Fruit fly (Drosophila melanogaster) whole organism, embryonic: ENCODE results near the gene CG32413.
A peak's percentile ranks its signal among the peaks of the same experiment; 100 is the strongest.

Experiments
- Ada2b ChIP-seq: fragments of 200-800 bp; sonication (Bioruptor generic); IDR thresholded peaks from 2 replicates; pipeline ENCODE4 v1.3.6; 2022; ENCODE audit warnings: missing biosample characterization, missing genetic modification characterization
- B-H2 ChIP-seq: fragments of 200-800 bp; sonication (Bioruptor generic); optimal IDR thresholded peaks from 2 replicates; lab custom pipeline; 2018; ENCODE audit warnings: missing biosample characterization, mild to moderate bottlenecking, missing genetic modification characterization
- BEAF-32 ChIP-seq: fragments of 200-800 bp; sonication (Bioruptor generic); optimal IDR thresholded peaks from 3 replicates; lab custom pipeline; 2017; ENCODE audit warnings: missing biosample characterization, missing genetic modification characterization, mild to moderate bottlenecking, moderate library complexity, missing genetic modification reagents
- C15 ChIP-seq: fragments of 200-800 bp; sonication (Bioruptor generic); IDR thresholded peaks from 3 replicates; pipeline ENCODE4 v1.3.6; 2022; ENCODE audit warnings: missing biosample characterization, missing genetic modification characterization
- CG10959 ChIP-seq: fragments of 200-800 bp; sonication (Bioruptor generic); IDR thresholded peaks from 2 replicates; pipeline ENCODE4 v1.3.6; 2022; ENCODE audit warnings: missing biosample characterization, missing genetic modification characterization
- CG15514 ChIP-seq: fragments of 200-800 bp; sonication (Bioruptor generic); optimal IDR thresholded peaks from 3 replicates; lab custom pipeline; 2017; ENCODE audit warnings: missing biosample characterization, missing genetic modification characterization, mild to moderate bottlenecking, moderate library complexity, missing genetic modification reagents
- CG18599 ChIP-seq: fragments of 200-800 bp; sonication (Bioruptor generic); optimal IDR thresholded peaks from 3 replicates; lab custom pipeline; 2017; ENCODE audit warnings: missing biosample characterization, missing genetic modification characterization, mild to moderate bottlenecking, moderate library complexity, missing genetic modification reagents
- CG2875 ChIP-seq: fragments of 200-800 bp; sonication (Bioruptor generic); optimal IDR thresholded peaks from 2 replicates; lab custom pipeline; 2017; ENCODE audit warnings: missing biosample characterization, mild to moderate bottlenecking, missing genetic modification characterization, missing genetic modification reagents
- CG3726 ChIP-seq: fragments of 200-800 bp; sonication (Bioruptor generic); IDR thresholded peaks from 3 replicates; pipeline ENCODE4, ENCODE4 v1.3.6; 2022; ENCODE audit warnings: missing biosample characterization, missing genetic modification characterization
- CG43689 ChIP-seq: fragments of 200-800 bp; sonication (Bioruptor generic); IDR thresholded peaks from 2 replicates; pipeline ENCODE4 v1.3.6; 2022; ENCODE audit warnings: missing biosample characterization, missing genetic modification characterization
- CG5180 ChIP-seq: fragments of 200-800 bp; sonication (Bioruptor generic); optimal IDR thresholded peaks from 3 replicates; lab custom pipeline; 2017; ENCODE audit warnings: missing biosample characterization, missing genetic modification characterization, mild to moderate bottlenecking, moderate library complexity, missing genetic modification reagents
- CG6854 ChIP-seq: fragments of 200-800 bp; sonication (Bioruptor generic); optimal IDR thresholded peaks from 3 replicates; lab custom pipeline; 2017; ENCODE audit warnings: missing biosample characterization, mild to moderate bottlenecking, missing genetic modification characterization
- CG7271 ChIP-seq: fragments of 200-800 bp; sonication (Bioruptor generic); optimal IDR thresholded peaks from 2 replicates; lab custom pipeline; 2018; ENCODE audit warnings: missing biosample characterization, mild to moderate bottlenecking, missing genetic modification characterization, moderate library complexity
- D19A ChIP-seq: fragments of 200-800 bp; optimal IDR thresholded peaks from 3 replicates; lab custom pipeline; 2019; ENCODE audit warnings: missing biosample characterization, mild to moderate bottlenecking, missing genetic modification characterization, moderate library complexity
- Dip2 ChIP-seq: fragments of 200-800 bp; sonication (Bioruptor generic); IDR thresholded peaks from 2 replicates; pipeline ENCODE4 v1.3.6; 2022; ENCODE audit warnings: missing biosample characterization, missing genetic modification characterization
- Dll ChIP-seq: fragments of 200-800 bp; sonication (Bioruptor generic); IDR thresholded peaks from 4 replicates; pipeline ENCODE4 v1.3.6; 2022; ENCODE audit warnings: missing biosample characterization, missing genetic modification characterization; ENCODE audit not compliant: partially characterized antibody
- E2f2 ChIP-seq: fragments of 200-800 bp; sonication (Bioruptor generic); IDR thresholded peaks from 2 replicates; pipeline ENCODE4 v1.3.6; 2022; ENCODE audit warnings: missing biosample characterization, missing genetic modification characterization
- Ets65A ChIP-seq: fragments of 200-800 bp; sonication (Bioruptor generic); peaks from one replicate; lab custom pipeline; 2016; ENCODE audit warnings: missing biosample characterization, missing genetic modification characterization
- H2.0 ChIP-seq: fragments of 200-800 bp; sonication (Bioruptor generic); IDR thresholded peaks from 2 replicates; pipeline ENCODE4 v1.3.6; 2022; ENCODE audit warnings: missing biosample characterization, missing genetic modification characterization
- Hand ChIP-seq: fragments of 200-800 bp; sonication (Bioruptor generic); optimal IDR thresholded peaks from 2 replicates; lab custom pipeline; 2017; ENCODE audit warnings: mild to moderate bottlenecking, missing biosample characterization, missing genetic modification reagents, missing genetic modification characterization
- MTF-1 ChIP-seq: fragments of 200-800 bp; sonication (Bioruptor generic); optimal IDR thresholded peaks from 2 replicates; lab custom pipeline; 2018; ENCODE audit warnings: missing biosample characterization, mild to moderate bottlenecking, missing genetic modification characterization, borderline replicate concordance
- Mad ChIP-seq: fragments of 200-800 bp; sonication (Bioruptor generic); optimal IDR thresholded peaks from 2 replicates; lab custom pipeline; 2016; ENCODE audit warnings: missing biosample characterization, missing genetic modification characterization
- Nf-YB ChIP-seq: fragments of 200-800 bp; sonication (Bioruptor generic); optimal IDR thresholded peaks from 3 replicates; lab custom pipeline; 2019; ENCODE audit warnings: missing biosample characterization, mild to moderate bottlenecking, missing genetic modification characterization, moderate library complexity
- Sry-β ChIP-seq: fragments of 200-800 bp; sonication (Bioruptor generic); optimal IDR thresholded peaks from 2 replicates; lab custom pipeline; 2018; ENCODE audit warnings: missing biosample characterization, mild to moderate bottlenecking, missing genetic modification characterization, moderate library complexity
- Ssrp ChIP-seq: fragments of 200-800 bp; sonication (Bioruptor generic); optimal IDR thresholded peaks from 2 replicates; lab custom pipeline; 2018; ENCODE audit warnings: missing biosample characterization, mild to moderate bottlenecking, missing genetic modification characterization, moderate library complexity
- Stat92E ChIP-seq, 3 experiments: fragments of >200 bp in 2 of 3; fragments of 200-800 bp in 1 of 3; sonication (Bioruptor generic) in 1 of 3; optimal IDR thresholded peaks; 2 replicates each; lab custom pipeline; 2017 to 2019; ENCODE audit warnings: missing biosample characterization in 3 of 3, missing genetic modification characterization in 3 of 3, mild to moderate bottlenecking in 1 of 3, moderate library complexity in 1 of 3
- Vsx1 ChIP-seq: fragments of 200-800 bp; sonication (Bioruptor generic); optimal IDR thresholded peaks from 2 replicates; lab custom pipeline; 2017; ENCODE audit warnings: missing biosample characterization, mild to moderate bottlenecking, missing genetic modification characterization, missing genetic modification reagents
- Xrp1 ChIP-seq: fragments of 200-800 bp; sonication (Bioruptor generic); IDR thresholded peaks from 2 replicates; pipeline ENCODE4 v1.3.6; 2022; ENCODE audit warnings: missing biosample characterization, missing genetic modification characterization
- bcd ChIP-seq: fragments of 200-800 bp; sonication (Bioruptor generic); optimal IDR thresholded peaks from 2 replicates; lab custom pipeline; 2017; ENCODE audit warnings: missing biosample characterization, mild to moderate bottlenecking, missing genetic modification characterization
- cg ChIP-seq: fragments of 200-800 bp; sonication (Bioruptor generic); optimal IDR thresholded peaks from 3 replicates; lab custom pipeline; 2019; ENCODE audit warnings: missing biosample characterization, mild to moderate bottlenecking, missing genetic modification characterization, moderate library complexity
- corto ChIP-seq: fragments of 200-800 bp; sonication (Bioruptor generic); optimal IDR thresholded peaks from 2 replicates; lab custom pipeline; 2016; ENCODE audit warnings: missing biosample characterization, mild to moderate bottlenecking, missing genetic modification characterization, moderate library complexity
- croc ChIP-seq: fragments of 200-800 bp; sonication (Bioruptor generic); conservative IDR thresholded peaks from 3 replicates; pipeline ENCODE4 v1.3.6; 2022; ENCODE audit warnings: missing biosample characterization, missing genetic modification characterization
- danr ChIP-seq: fragments of 200-800 bp; sonication (Bioruptor generic); IDR thresholded peaks from 2 replicates; pipeline ENCODE4 v1.3.6; 2022; ENCODE audit warnings: missing biosample characterization, missing genetic modification characterization
- ems ChIP-seq: fragments of 200-800 bp; sonication (Bioruptor generic); optimal IDR thresholded peaks from 3 replicates; lab custom pipeline; 2016; ENCODE audit warnings: missing biosample characterization, missing genetic modification characterization
- gem ChIP-seq: fragments of 200-800 bp; sonication (Bioruptor generic); optimal IDR thresholded peaks from 2 replicates; lab custom pipeline; 2019; ENCODE audit warnings: missing biosample characterization, mild to moderate bottlenecking, missing genetic modification characterization, moderate library complexity
- gt ChIP-seq: fragments of 200-800 bp; sonication (Bioruptor generic); IDR thresholded peaks from 2 replicates; pipeline ENCODE4 v1.3.6; 2022; ENCODE audit warnings: missing biosample characterization, missing genetic modification characterization
- kay ChIP-seq: fragments of 200-800 bp; sonication (Bioruptor generic); optimal IDR thresholded peaks from 2 replicates; lab custom pipeline; 2016; ENCODE audit warnings: missing biosample characterization, missing genetic modification characterization
- lov ChIP-seq, 2 experiments: fragments of 200-800 bp in 1 of 2; fragments of >200 bp in 1 of 2; sonication (Bioruptor generic) in 1 of 2; IDR thresholded peaks in 1 of 2; optimal IDR thresholded peaks in 1 of 2; 2 replicates in 1 of 2; 3 replicates in 1 of 2; pipeline versions ENCODE4 v1.3.6 to Lab custom; 2017 to 2022; ENCODE audit warnings: missing biosample characterization in 1 of 2, missing genetic modification characterization in 1 of 2
- nerfin-1 ChIP-seq: fragments of 200-800 bp; sonication (Bioruptor generic); optimal IDR thresholded peaks from 3 replicates; lab custom pipeline; 2019; ENCODE audit warnings: missing biosample characterization, mild to moderate bottlenecking, missing genetic modification characterization, moderate library complexity
- nom ChIP-seq: fragments of 200-800 bp; sonication (Bioruptor generic); optimal IDR thresholded peaks from 2 replicates; lab custom pipeline; 2017; ENCODE audit warnings: missing biosample characterization, missing genetic modification characterization, mild to moderate bottlenecking, moderate library complexity, missing genetic modification reagents
- onecut ChIP-seq: fragments of 200-800 bp; sonication (Bioruptor generic); IDR thresholded peaks from 2 replicates; pipeline ENCODE4 v1.3.6; 2022; ENCODE audit warnings: missing biosample characterization, missing genetic modification characterization
- peb ChIP-seq: fragments of 200-800 bp; sonication (Bioruptor generic); IDR thresholded peaks from 2 replicates; pipeline ENCODE4 v1.3.6; 2022; ENCODE audit warnings: missing biosample characterization, missing genetic modification characterization
- ranshi ChIP-seq: fragments of 200-800 bp; sonication (Bioruptor generic); IDR thresholded peaks from 2 replicates; pipeline ENCODE4 v1.3.6; 2022; ENCODE audit warnings: missing biosample characterization, missing genetic modification characterization
- sens-2 ChIP-seq: fragments of 200-800 bp; sonication (Bioruptor generic); IDR thresholded peaks from 2 replicates; pipeline ENCODE4 v1.3.6; 2022; ENCODE audit warnings: missing biosample characterization, missing genetic modification characterization
- sqz ChIP-seq: fragments of 200-800 bp; sonication (Bioruptor generic); optimal IDR thresholded peaks from 3 replicates; lab custom pipeline; 2018; ENCODE audit warnings: missing biosample characterization, mild to moderate bottlenecking, missing genetic modification characterization
- stc ChIP-seq: fragments of 200-800 bp; sonication (Bioruptor generic); IDR thresholded peaks from 2 replicates; pipeline ENCODE4 v1.3.6; 2022; ENCODE audit warnings: missing biosample characterization, missing genetic modification characterization
- twi ChIP-seq: fragments of 200-800 bp; optimal IDR thresholded peaks from 2 replicates; lab custom pipeline; 2019; ENCODE audit warnings: missing biosample characterization, mild to moderate bottlenecking, missing genetic modification characterization, moderate library complexity
- unc-4 ChIP-seq: fragments of 200-800 bp; sonication (Bioruptor generic); IDR thresholded peaks from 2 replicates; pipeline ENCODE4 v1.3.6; 2022; ENCODE audit warnings: missing biosample characterization, missing genetic modification characterization; ENCODE audit not compliant: partially characterized antibody
- z ChIP-seq: fragments of 200-800 bp; sonication (Bioruptor generic); IDR thresholded peaks from 3 replicates; pipeline ENCODE4 v1.3.6; 2022; ENCODE audit warnings: missing biosample characterization, missing genetic modification characterization

CG32413 gene

DNA sequence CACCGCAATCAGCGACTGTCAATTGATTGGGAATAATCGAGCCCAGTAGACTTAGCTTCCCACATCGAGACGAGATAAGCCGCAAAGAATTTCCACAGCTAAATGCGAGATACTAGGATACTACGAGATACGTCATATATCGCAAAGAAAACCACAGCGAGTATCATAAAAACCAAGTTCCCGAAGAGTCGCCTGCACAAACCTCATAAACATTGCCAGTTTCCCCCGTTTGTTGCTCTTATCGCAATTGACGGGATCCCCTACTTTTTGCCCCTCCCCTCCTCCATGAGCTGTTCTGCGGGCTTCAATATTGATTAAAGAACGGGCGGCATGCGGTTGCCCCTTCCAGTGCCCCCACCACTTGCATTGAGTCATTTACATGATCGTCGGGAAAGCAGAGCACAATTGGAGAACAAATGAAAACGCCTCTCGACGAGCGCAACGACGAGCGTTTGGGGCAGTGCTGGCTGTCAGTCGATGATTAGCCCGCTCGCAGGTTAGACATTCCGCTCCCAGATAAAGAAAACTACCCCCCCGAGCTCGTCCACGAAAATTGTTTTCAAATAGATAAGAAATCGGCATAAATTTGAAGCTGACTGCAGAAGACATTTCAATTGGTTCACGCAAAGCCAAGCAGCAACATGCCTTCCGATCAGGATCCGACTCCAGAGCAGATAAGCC, 18.3 kb upstream of the CG32413 start, which contains the start of gene CG32407 (continued):
- TF ChIP-seq onecut (peak; percentile 45; the same call in 1 of the 2 replicates), ems (GFP tag; lab: Kevin White, UChicago) (no peak), unc-4 (GFP tag; lab: Robert Waterston, UW) (no peak), bcd (no peak), sens-2 (peak; percentile 56; the same call in 1 of the 2 replicates), Vsx1 (GFP tag; lab: Kevin White, UChicago) (peak; percentile 72), Mad (GFP tag; lab: Kevin White, UChicago) (no peak), B-H2 (no peak), gt (no peak), CG18599 (GFP tag; lab: Kevin White, UChicago) (peak; percentile 3), Ada2b (GFP tag; lab: Robert Waterston, UW) (no peak), danr (GFP tag; lab: Robert Waterston, UW) (no peak), ranshi (GFP tag; lab: Robert Waterston, UW) (no peak), Stat92E (GFP tag; optimal IDR thresholded peaks at IDR 0.05; lab: Kevin White, UChicago) (no peak), corto (GFP tag; lab: Kevin White, UChicago) (no peak), E2f2 (GFP tag; lab: Robert Waterston, UW) (no peak), kay (peak; percentile 62), nom (no peak), croc (GFP tag; lab: Robert Waterston, UW) (no peak), CG6854 (no peak), CG10959 (no peak), Ets65A (GFP tag; lab: Kevin White, UChicago) (no peak), peb (GFP tag; lab: Robert Waterston, UW) (no peak), MTF-1 (GFP tag; lab: Kevin White, UChicago) (no peak), cg (GFP tag; lab: Kevin White, UChicago) (no peak), z (GFP tag; lab: Robert Waterston, UW) (peak; percentile 85), D19A (tag; lab: Kevin White, UChicago) (no peak), Hand (GFP tag; lab: Kevin White, UChicago) (no peak), Ssrp (tag; lab: Kevin White, UChicago) (no peak), CG5180 (GFP tag; lab: Kevin White, UChicago) (no peak), CG43689 (GFP tag; lab: Robert Waterston, UW) (no peak), Xrp1 (GFP tag; lab: Robert Waterston, UW) (0 out of 2 replicates have a peak, but pooled peaks have one; percentile 20), Nf-YB (GFP tag; lab: Kevin White, UChicago) (no peak), sqz (GFP tag; lab: Kevin White, UChicago) (peak; percentile 4), CG2875 (peak; percentile 25), CG7271 (tag; lab: Kevin White, UChicago) (no peak), Sry-β (GFP tag; lab: Kevin White, UChicago) (no peak), CG3726 (GFP tag; lab: Robert Waterston, UW) (no peak), Dip2 (no peak), BEAF-32 (GFP tag; lab: Kevin White, UChicago) (no peak), nerfin-1 (tag; lab: Kevin White, UChicago) (peak; percentile 5), CG15514 (GFP tag; lab: Kevin White, UChicago) (no peak), lov (optimal IDR thresholded peaks at IDR 0.05; lab: Kevin White, UChicago) (no peak), lov (GFP tag; IDR thresholded peaks at IDR 0.05; lab: Robert Waterston, UW) (no peak), gem (tag; lab: Kevin White, UChicago) (peak; percentile 6), twi (tag; lab: Kevin White, UChicago) (no peak), C15 (GFP tag; lab: Robert Waterston, UW) (no peak), stc (GFP tag; lab: Robert Waterston, UW) (no peak), Dll (GFP tag; lab: Robert Waterston, UW) (no peak), H2.0 (no peak)
